Fruit fly (Drosophila melanogaster): ENCODE results near the gene loco.

Gene loco

DNA sequence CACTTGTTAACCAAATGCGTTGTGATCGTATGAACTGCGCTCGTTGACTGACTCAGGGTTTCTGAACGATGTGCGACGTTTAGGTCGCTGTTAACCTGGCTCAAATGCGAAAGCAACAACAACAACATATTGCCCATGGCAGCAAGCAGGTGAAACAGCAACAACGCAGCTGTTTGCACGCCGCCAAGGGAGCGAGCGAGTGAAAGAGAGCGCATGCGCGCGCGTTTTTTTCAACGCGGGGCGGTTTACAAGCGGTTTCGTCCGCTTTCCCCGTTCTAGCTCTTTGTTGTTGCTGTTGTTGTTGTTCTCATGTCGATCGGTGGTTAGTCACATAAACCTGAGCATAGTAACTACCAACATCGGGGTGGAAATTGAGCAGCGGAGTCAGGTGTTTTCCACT, 6.2 kb downstream of the loco start (continued):
- TF ChIP-seq CG5180 (GFP tag; optimal IDR thresholded peaks at IDR 0.05) (no peak), tin (GFP tag; optimal IDR thresholded peaks at IDR 0.05) (no peak), Spps (tag; optimal IDR thresholded peaks at IDR 0.05) (no peak), GATAe (GFP tag; conservative IDR thresholded peaks at IDR 0.05) (no peak), onecut (GFP tag; IDR thresholded peaks at IDR 0.05) (no peak), Opbp (GFP tag; IDR thresholded peaks at IDR 0.05; ENCODE audit: partially characterized antibody) (no peak), CG12219 (GFP tag; optimal IDR thresholded peaks at IDR 0.05) (no peak), z (GFP tag; IDR thresholded peaks at IDR 0.05) (no peak), en (GFP tag; optimal IDR thresholded peaks at IDR 0.05) (no peak), CG10543 (GFP tag; optimal IDR thresholded peaks at IDR 0.05) (no peak), org-1 (GFP tag; optimal IDR thresholded peaks at IDR 0.05) (no peak), nom (GFP tag; optimal IDR thresholded peaks at IDR 0.05) (no peak), sob (GFP tag; IDR thresholded peaks at IDR 0.05) (0 out of 2 replicates have a peak, but pooled peaks have one; percentile 10), Mes4 (GFP tag; optimal IDR thresholded peaks at IDR 0.05) (no peak), Hr3 (GFP tag; optimal IDR thresholded peaks at IDR 0.05) (no peak), CG12071 (GFP tag; optimal IDR thresholded peaks at IDR 0.05) (no peak), CG6254 (GFP tag; optimal IDR thresholded peaks at IDR 0.05) (no peak), emc (GFP tag; optimal IDR thresholded peaks at IDR 0.05) (no peak), Meics (GFP tag; optimal IDR thresholded peaks at IDR 0.05) (no peak), zfh2 (GFP tag; optimal IDR thresholded peaks at IDR 0.05) (no peak), CG6654 (GFP tag; optimal IDR thresholded peaks at IDR 0.05) (no peak), dimm (GFP tag; IDR thresholded peaks at IDR 0.05) (no peak), CG10431 (GFP tag; optimal IDR thresholded peaks at IDR 0.05) (no peak), nmo (GFP tag; optimal IDR thresholded peaks at IDR 0.05) (no peak), CG10321 (GFP tag; IDR thresholded peaks at IDR 0.05) (peak; percentile 56), ara (GFP tag; IDR thresholded peaks at IDR 0.05) (no peak), hbn (GFP tag; IDR thresholded peaks at IDR 0.05; ENCODE audit: partially characterized antibody) (no peak), CG17385 (GFP tag; optimal IDR thresholded peaks at IDR 0.05) (no peak), ttk (GFP tag; IDR thresholded peaks at IDR 0.05) (no peak), Hmx (GFP tag; optimal IDR thresholded peaks at IDR 0.05) (no peak), NFAT (GFP tag; IDR thresholded peaks at IDR 0.05) (no peak), prd (optimal IDR thresholded peaks at IDR 0.05) (no peak), prd (GFP tag; IDR thresholded peaks at IDR 0.05) (0 out of 3 replicates have a peak, but pooled peaks have one; percentile 4), psq (GFP tag; optimal IDR thresholded peaks at IDR 0.05) (no peak), Ptx1 (GFP tag; IDR thresholded peaks at IDR 0.05) (no peak), CG2678 (tag; optimal IDR thresholded peaks at IDR 0.05) (no peak), lola (GFP tag; optimal IDR thresholded peaks at IDR 0.05) (no peak), CG11456 (GFP tag; IDR thresholded peaks at IDR 0.05) (no peak), fru (optimal IDR thresholded peaks at IDR 0.05) (no peak), Med (GFP tag) (peak; percentile 30), Tbp (GFP tag; optimal IDR thresholded peaks at IDR 0.05) (peak; percentile 78), Sox100B (GFP tag; optimal IDR thresholded peaks at IDR 0.05) (no peak), dmrt11E (tag; optimal IDR thresholded peaks at IDR 0.05) (no peak), bsh (GFP tag; optimal IDR thresholded peaks at IDR 0.05) (no peak), cad (GFP tag; optimal IDR thresholded peaks at IDR 0.05) (no peak), Dbx (GFP tag; IDR thresholded peaks at IDR 0.05) (0 out of 3 replicates have a peak, but pooled peaks have one; percentile 41), CG1024 (GFP tag; IDR thresholded peaks at IDR 0.05) (no peak), CG1832 (GFP tag; optimal IDR thresholded peaks at IDR 0.05) (peak; percentile 76), tx (GFP tag; optimal IDR thresholded peaks at IDR 0.05) (no peak), H15 (GFP tag; IDR thresholded peaks at IDR 0.05) (no peak), CG8924 (tag; optimal IDR thresholded peaks at IDR 0.05) (no peak), CG6813 (GFP tag; optimal IDR thresholded peaks at IDR 0.05) (no peak), CG30431 (GFP tag; optimal IDR thresholded peaks at IDR 0.05) (no peak)
